2 worm cellular contexts compared by ENCODE assay signal in the genomic region with DNA sequence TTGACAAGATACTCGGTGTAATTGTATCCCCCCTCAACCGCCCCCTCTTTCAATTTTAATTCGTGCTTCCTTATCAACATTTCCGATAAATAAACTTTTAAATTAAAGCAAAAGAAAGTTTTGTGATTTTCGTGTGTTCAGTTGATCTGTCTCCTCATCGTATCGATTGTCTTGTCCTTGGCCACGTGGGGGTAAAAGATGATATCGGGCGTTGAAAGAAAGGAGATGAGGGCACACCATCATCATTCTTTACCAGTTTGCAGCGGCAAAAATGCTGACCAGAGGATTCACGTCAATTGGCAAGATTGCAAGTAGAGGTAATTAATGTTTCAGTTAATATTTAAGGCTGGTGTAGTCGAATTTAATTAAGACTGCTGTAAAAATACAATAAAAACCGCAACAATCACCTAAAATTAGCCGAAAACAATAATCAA.
TF ChIP-seq lines count a peak whose summit lies in the region.

A gene (plus strand): TSS at position 264 of the 434 bp plus-strand sequence.

TF ChIP-seq in whole organism, L1 larva, 84 proteins besides CTCF, POLR2A, EP300 and RAD21 (continued from another document):
- TF ChIP-seq unc-86 (tag; optimal IDR thresholded peaks at IDR 0.05; lab: Kevin White, UChicago) (no peak), mef-2 (tag; optimal IDR thresholded peaks at IDR 0.05; lab: Kevin White, UChicago) (no peak), snu-23 (GFP tag; optimal IDR thresholded peaks at IDR 0.05; lab: Kevin White, UChicago) (peak; percentile 77), vab-15 (tag; optimal IDR thresholded peaks at IDR 0.05; lab: Kevin White, UChicago) (no peak), tlp-1 (tag; optimal IDR thresholded peaks at IDR 0.05; lab: Kevin White, UChicago) (no peak), mep-1 (tag; optimal IDR thresholded peaks at IDR 0.05; lab: Kevin White, UChicago) (peak; percentile 92), isw-1 (GFP tag; IDR thresholded peaks at IDR 0.05; lab: Robert Waterston, UW) (no peak), tbx-2 (tag; optimal IDR thresholded peaks at IDR 0.05; lab: Kevin White, UChicago) (peak; percentile 11), nhr-47 (tag; optimal IDR thresholded peaks at IDR 0.05; lab: Kevin White, UChicago) (peak; percentile 57), hlh-4 (tag; optimal IDR thresholded peaks at IDR 0.05; lab: Kevin White, UChicago) (no peak), efl-1 (optimal IDR thresholded peaks at IDR 0.05; lab: Kevin White, UChicago) (peak; percentile 8 to 14), efl-1 (GFP tag; optimal IDR thresholded peaks at IDR 0.05 in 1 of 2; lab: Kevin White, UChicago) (peak in 1 of 2 experiments; percentile 89), grh-1 (GFP tag; IDR thresholded peaks at IDR 0.05; lab: Robert Waterston, UW) (peak; percentile 36; the same call in 1 of the 2 replicates), C16A3.4 (tag; optimal IDR thresholded peaks at IDR 0.05; lab: Kevin White, UChicago) (peak; percentile 23), lin-13 (GFP tag; optimal IDR thresholded peaks at IDR 0.05; lab: Kevin White, UChicago) (peak; percentile 22), Y116A8C.19 (tag; optimal IDR thresholded peaks at IDR 0.05; lab: Kevin White, UChicago; ENCODE audit: borderline replicate concordance) (no peak), C34B4.2 (tag; optimal IDR thresholded peaks at IDR 0.05; lab: Kevin White, UChicago) (no peak), fkh-8 (tag; optimal IDR thresholded peaks at IDR 0.05; lab: Kevin White, UChicago) (no peak), pqm-1 (tag; optimal IDR thresholded peaks at IDR 0.05; lab: Kevin White, UChicago) (no peak), egl-13 (tag; optimal IDR thresholded peaks at IDR 0.05; lab: Kevin White, UChicago) (no peak), hlh-17 (GFP tag; optimal IDR thresholded peaks at IDR 0.05; lab: Kevin White, UChicago; ENCODE audit: borderline replicate concordance) (no peak), lin-14 (GFP tag; optimal IDR thresholded peaks at IDR 0.05; lab: Kevin White, UChicago) (peak; percentile 61), nhr-237 (tag; optimal IDR thresholded peaks at IDR 0.05; lab: Kevin White, UChicago) (no peak), lin-15B (tag; optimal IDR thresholded peaks at IDR 0.05; lab: Kevin White, UChicago) (no peak), nhr-84 (tag; optimal IDR thresholded peaks at IDR 0.05; lab: Kevin White, UChicago) (no peak)

TF ChIP-seq in whole organism, young adult, 124 proteins besides CTCF, POLR2A, EP300 and RAD21 (continued from another document):
- TF ChIP-seq cebp-2 (GFP tag; IDR thresholded peaks at IDR 0.05; lab: Robert Waterston, UW) (peak; percentile 85), tbx-9 (tag; optimal IDR thresholded peaks at IDR 0.05; lab: Kevin White, UChicago; ENCODE audit: borderline replicate concordance) (no peak), B0261.1 (tag; optimal IDR thresholded peaks at IDR 0.05; lab: Kevin White, UChicago) (peak; percentile 11), egrh-3 (GFP tag; IDR thresholded peaks at IDR 0.05; lab: Robert Waterston, UW) (0 out of 2 replicates have a peak, but pooled peaks have one; percentile 15), aptf-3 (GFP tag; IDR thresholded peaks at IDR 0.05; lab: Robert Waterston, UW) (no peak), mcd-1 (GFP tag; IDR thresholded peaks at IDR 0.05; lab: Robert Waterston, UW) (peak; percentile 75), nhr-179 (tag; optimal IDR thresholded peaks at IDR 0.05; lab: Kevin White, UChicago) (no peak), C06A6.2 (GFP tag; conservative IDR thresholded peaks at IDR 0.05; lab: Robert Waterston, UW) (0 out of 2 replicates have a peak, but pooled peaks have one; percentile 51), efl-1 (GFP tag; optimal IDR thresholded peaks at IDR 0.05; lab: Kevin White, UChicago) (no peak), F23B12.7 (tag; optimal IDR thresholded peaks at IDR 0.05; lab: Kevin White, UChicago; ENCODE audit: insufficient read depth) (peak; percentile 35), madf-6 (GFP tag; IDR thresholded peaks at IDR 0.05; lab: Robert Waterston, UW) (peak; percentile 57), mxl-1 (tag; optimal IDR thresholded peaks at IDR 0.05; lab: Kevin White, UChicago) (peak; percentile 53), nhr-90 (tag; optimal IDR thresholded peaks at IDR 0.05; lab: Kevin White, UChicago) (peak; percentile 34), aptf-2 (GFP tag; conservative IDR thresholded peaks at IDR 0.05; lab: Robert Waterston, UW) (0 out of 2 replicates have a peak, but pooled peaks have one; percentile 29)
